Worm (Caenorhabditis elegans): ENCODE measurements around the gene sur-7.

DNA sequence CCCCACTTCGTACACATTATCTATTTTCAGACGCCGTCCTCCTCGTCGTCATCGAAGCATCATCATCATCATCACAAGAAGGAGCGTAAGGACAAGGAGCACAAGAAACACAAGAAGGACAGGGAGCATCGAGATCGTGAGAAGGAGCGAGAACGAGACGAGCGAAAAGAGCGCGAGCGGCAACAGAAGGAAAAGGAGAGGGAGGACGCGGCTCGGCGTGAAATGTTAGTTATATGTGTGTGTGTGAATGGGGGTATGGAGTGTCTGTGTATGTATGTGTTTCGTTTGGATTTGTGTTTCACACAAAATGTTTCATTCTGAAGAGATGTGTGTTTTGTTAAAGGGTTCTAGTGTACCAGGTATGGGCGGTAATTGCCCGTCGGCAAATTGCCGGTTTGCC lies 34.1 kb upstream of the sur-7 start:
- no peak for TF ChIP-seq unc-55 (GFP tag; optimal IDR thresholded peaks at IDR 0.05)
- no peak for TF ChIP-seq hlh-8 (tag; optimal IDR thresholded peaks at IDR 0.05)
- TF ChIP-seq ama-1 (optimal IDR thresholded peaks at IDR 0.05): no peak
- TF ChIP-seq fkh-6 (tag; optimal IDR thresholded peaks at IDR 0.05): no peak
- no peak for TF ChIP-seq nhr-11 (tag; optimal IDR thresholded peaks at IDR 0.05)
- TF ChIP-seq ets-4 (tag; optimal IDR thresholded peaks at IDR 0.05): no peak
- no peak for TF ChIP-seq tbx-7 (tag; optimal IDR thresholded peaks at IDR 0.05)
- no peak for TF ChIP-seq ceh-19 (GFP tag; optimal IDR thresholded peaks at IDR 0.05)
- no peak for TF ChIP-seq pha-4 (tag; optimal IDR thresholded peaks at IDR 0.05)
- TF ChIP-seq ceh-48 (tag; optimal IDR thresholded peaks at IDR 0.05): no peak
- no peak for TF ChIP-seq ceh-14 (tag; optimal IDR thresholded peaks at IDR 0.05)
- TF ChIP-seq F13H6.1 (tag; optimal IDR thresholded peaks at IDR 0.05): no peak
- TF ChIP-seq dve-1 (tag; optimal IDR thresholded peaks at IDR 0.05): no peak

Measured in whole organism, late embryonic.